Worm (Caenorhabditis elegans): ENCODE results near the gene T11F9.7.
"Not testable (repeated sequence)": the region's sequence is repeated elsewhere in the genome, so short reads cannot be mapped to it uniquely, and the experiment has no call there.

The T11F9.7 gene

ce11 chrV:11479406-11479805, 3.7 kb downstream of the T11F9.7 start, which contains the start of gene T11F9.22:
Gene T11F9.22, plus strand, starts transcription at chrV:11479706.
- no peak for TF ChIP-seq lag-1 (GFP tag; IDR thresholded peaks at IDR 0.05)

- TF ChIP-seq him-1 (tag; optimal IDR thresholded peaks at IDR 0.05); hmg-20 (GFP tag; IDR thresholded peaks at IDR 0.05); nfya-1 (tag; optimal IDR thresholded peaks at IDR 0.05; ENCODE audit: borderline replicate concordance, insufficient read depth): not testable (repeated sequence)
These were observed 5.0 kb downstream of the T11F9.7 start, which contains the start of gene T11F9.14 for ce11 chrV:11480734-11481133. Gene T11F9.14, minus strand, starts transcription at chrV:11480834.

ce11 chrV:11483580-11484092, 7.9 kb downstream of the T11F9.7 start, which contains the start of gene col-157:
Gene col-157, plus strand, starts transcription at chrV:11484042.
- peak; percentile 33; the same call in 1 of the 2 replicates for TF ChIP-seq madf-6 (GFP tag; IDR thresholded peaks at IDR 0.05)
- TF ChIP-seq lsl-1 (GFP tag; optimal IDR thresholded peaks at IDR 0.05) = peak; percentile 62
- peak; percentile 68 for TF ChIP-seq F33H1.4 (GFP tag; IDR thresholded peaks at IDR 0.05)

ce11 chrV:11484404-11484803, 8.7 kb downstream of the T11F9.7 start:
- TF ChIP-seq F23B12.7 (tag; optimal IDR thresholded peaks at IDR 0.05; ENCODE audit: insufficient read depth) (no peak), hmg-20 (GFP tag; IDR thresholded peaks at IDR 0.05) (0 out of 2 replicates have a peak, but pooled peaks have one; percentile 6), egrh-3 (GFP tag; IDR thresholded peaks at IDR 0.05) (peak; percentile 62; the same call in 1 of the 2 replicates), Y53G8AR.9 (GFP tag; conservative IDR thresholded peaks at IDR 0.05) (no peak), lin-35 (GFP tag; optimal IDR thresholded peaks at IDR 0.05) (no peak), Y53F4B.3 (GFP tag; IDR thresholded peaks at IDR 0.05) (no peak), zfh-2 (GFP tag; conservative IDR thresholded peaks at IDR 0.05) (peak; percentile 65), Y95B8A.8 (GFP tag; IDR thresholded peaks at IDR 0.05) (no peak), ceh-27 (GFP tag; optimal IDR thresholded peaks at IDR 0.05) (no peak), sdz-38 (tag; optimal IDR thresholded peaks at IDR 0.05) (no peak)

ce11 chrV:11485558-11485957, 9.8 kb downstream of the T11F9.7 start, which contains the start of gene srh-1:
Gene srh-1, plus strand, starts transcription at chrV:11485858.
- TF ChIP-seq aptf-3 (GFP tag; IDR thresholded peaks at IDR 0.05) (no peak), athp-1 (tag; optimal IDR thresholded peaks at IDR 0.05) (no peak), hmg-20 (GFP tag; IDR thresholded peaks at IDR 0.05) (no peak), ceh-91 (GFP tag; IDR thresholded peaks at IDR 0.05) (no peak), somi-1 (GFP tag; optimal IDR thresholded peaks at IDR 0.05) (no peak), dpl-1 (GFP tag; optimal IDR thresholded peaks at IDR 0.05) (no peak), ceh-79 (tag; optimal IDR thresholded peaks at IDR 0.05) (no peak), tbx-9 (tag; optimal IDR thresholded peaks at IDR 0.05; ENCODE audit: borderline replicate concordance) (no peak), K11D2.4 (GFP tag; IDR thresholded peaks at IDR 0.05) (no peak)

ce11 chrV:11486680-11487079, 10.9 kb downstream of the T11F9.7 start, which contains the start of gene T11F9.10:
Gene T11F9.10, plus strand, starts transcription at chrV:11486980.
- TF ChIP-seq ceh-40 (GFP tag; IDR thresholded peaks at IDR 0.05) = no peak
- TF ChIP-seq F49E8.2 (tag; optimal IDR thresholded peaks at IDR 0.05; ENCODE audit: insufficient read depth) = no peak
- TF ChIP-seq F22D6.2 (tag; optimal IDR thresholded peaks at IDR 0.05) = no peak
- TF ChIP-seq hmg-20 (GFP tag; IDR thresholded peaks at IDR 0.05) = no peak
- no peak for TF ChIP-seq B0261.1 (tag; optimal IDR thresholded peaks at IDR 0.05)
- TF ChIP-seq K12H6.12 (tag; optimal IDR thresholded peaks at IDR 0.05) = no peak
- TF ChIP-seq Y79H2A.3 (GFP tag; conservative IDR thresholded peaks at IDR 0.05) = no peak
- TF ChIP-seq lin-40 (tag; optimal IDR thresholded peaks at IDR 0.05) = no peak
- TF ChIP-seq nhr-90 (tag; optimal IDR thresholded peaks at IDR 0.05) = no peak
